Worm (Caenorhabditis elegans) whole organism, midembryonic: ENCODE results near the gene Y116A8C.29.

ENCODE experiments used
- T22C8.4 ChIP-seq: fragments of 200-800 bp; sonication (Bioruptor generic); IDR thresholded peaks from 2 replicates; pipeline ENCODE4 v1.3.6; 2022; ENCODE audit warnings: missing genetic modification characterization, missing compliant biosample characterization
- cog-1 ChIP-seq: sonication (generic microtip); optimal IDR thresholded peaks from 2 replicates; lab custom pipeline; 2016; ENCODE audit warnings: missing genetic modification characterization, missing compliant biosample characterization
- flt-1 ChIP-seq: fragments of 200-800 bp; sonication (Bioruptor generic); IDR thresholded peaks from 2 replicates; pipeline ENCODE4 v1.3.6; 2022; ENCODE audit warnings: missing genetic modification characterization, missing compliant biosample characterization
- klf-2 ChIP-seq: fragments of 200-800 bp; sonication (Bioruptor generic); conservative IDR thresholded peaks from 2 replicates; pipeline ENCODE4 v1.3.6; 2022; ENCODE audit warnings: missing genetic modification reagents, missing genetic modification characterization, missing compliant biosample characterization
- med-1 ChIP-seq: sonication (generic microtip); optimal IDR thresholded peaks from 2 replicates; lab custom pipeline; 2017; ENCODE audit warnings: missing genetic modification characterization, mild to moderate bottlenecking, missing compliant biosample characterization, antibody characterized with exemption, missing genetic modification reagents; ENCODE audit not compliant: insufficient read depth
- ref-1 ChIP-seq: fragments of 200-800 bp; sonication (Bioruptor generic); conservative IDR thresholded peaks from 2 replicates; pipeline ENCODE4 v1.3.6; 2022; ENCODE audit warnings: missing genetic modification reagents, missing genetic modification characterization, missing compliant biosample characterization
- tab-1 ChIP-seq: fragments of 200-800 bp; sonication (Bioruptor generic); IDR thresholded peaks from 2 replicates; pipeline ENCODE4 v1.3.6; 2022; ENCODE audit warnings: missing genetic modification characterization, missing compliant biosample characterization
- ztf-23 ChIP-seq: fragments of 200-800 bp; sonication (Bioruptor generic); IDR thresholded peaks from 2 replicates; pipeline ENCODE4 v1.3.6; 2022; ENCODE audit warnings: missing genetic modification reagents, missing genetic modification characterization, missing compliant biosample characterization
- ztf-29 ChIP-seq: fragments of 200-800 bp; sonication (Bioruptor generic); IDR thresholded peaks from 2 replicates; pipeline ENCODE4 v1.3.6; 2022; ENCODE audit warnings: missing genetic modification reagents, missing genetic modification characterization, missing compliant biosample characterization

Gene Y116A8C.29

ce11 chrIV:17104157-17104872 is 10.5 kb downstream of the Y116A8C.29 start:
- TF ChIP-seq ztf-23 (no peak), T22C8.4 (no peak)

- TF ChIP-seq ref-1, result no peak
- TF ChIP-seq ztf-29 (GFP tag; lab: Robert Waterston, UW), result no peak
- no peak for TF ChIP-seq klf-2 (GFP tag; lab: Robert Waterston, UW)
- TF ChIP-seq med-1 (GFP tag; lab: Kevin White, UChicago), result no peak
Measured at ce11 chrIV:17105578-17105977, 11.8 kb downstream of the Y116A8C.29 start.

ce11 chrIV:17108200-17108599 is 14.4 kb downstream of the Y116A8C.29 start:
- no peak for TF ChIP-seq med-1 (GFP tag; lab: Kevin White, UChicago)
- TF ChIP-seq T22C8.4, result peak; percentile 39; the same call in 1 of the 2 replicates
- 0 out of 2 replicates have a peak, but pooled peaks have one; percentile 33 for TF ChIP-seq ztf-23
- TF ChIP-seq ref-1, result no peak
- TF ChIP-seq klf-2 (GFP tag; lab: Robert Waterston, UW), result 0 out of 2 replicates have a peak, but pooled peaks have one; percentile 51
- TF ChIP-seq cog-1 (tag; lab: Kevin White, UChicago), result no peak
- TF ChIP-seq ztf-29 (GFP tag; lab: Robert Waterston, UW), result no peak
- no peak for TF ChIP-seq tab-1 (GFP tag; lab: Robert Waterston, UW)
- TF ChIP-seq flt-1 (GFP tag; lab: Robert Waterston, UW), result peak; percentile 78

ce11 chrIV:17108805-17109204 is 15.0 kb downstream of the Y116A8C.29 start:
- TF ChIP-seq ref-1 (no peak), cog-1 (tag; lab: Kevin White, UChicago) (no peak), ztf-23 (no peak), flt-1 (GFP tag; lab: Robert Waterston, UW) (no peak), med-1 (GFP tag; lab: Kevin White, UChicago) (no peak), klf-2 (GFP tag; lab: Robert Waterston, UW) (no peak)

- TF ChIP-seq tab-1 (GFP tag; lab: Robert Waterston, UW) (no peak), ztf-23 (no peak), T22C8.4 (no peak), flt-1 (GFP tag; lab: Robert Waterston, UW) (no peak), med-1 (GFP tag; lab: Kevin White, UChicago) (no peak), klf-2 (GFP tag; lab: Robert Waterston, UW) (no peak), cog-1 (tag; lab: Kevin White, UChicago) (no peak), ztf-29 (GFP tag; lab: Robert Waterston, UW) (no peak), ref-1 (no peak)
Measured at ce11 chrIV:17109436-17109835, 15.6 kb downstream of the Y116A8C.29 start.

DNA sequence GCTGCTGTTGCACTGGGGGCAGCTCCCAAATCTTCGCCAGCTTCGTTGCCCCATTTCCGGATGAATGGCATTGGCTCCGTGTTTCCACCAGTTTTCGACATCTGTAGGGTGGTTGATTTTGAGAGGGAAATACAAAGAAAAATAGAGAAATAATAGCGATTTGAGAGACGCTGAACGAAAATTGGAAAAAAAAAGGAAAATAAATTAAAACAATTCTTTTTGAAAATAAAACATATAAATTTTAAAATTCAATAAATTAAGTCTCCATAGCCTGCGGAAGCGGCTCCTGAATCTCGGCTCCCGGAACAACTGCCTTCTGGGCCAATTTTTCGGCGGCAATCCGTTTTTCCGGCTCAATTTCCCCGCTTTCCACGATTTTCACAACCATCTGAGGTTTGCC is 17.1 kb downstream of the Y116A8C.29 start, which contains the start of gene sfa-1:
TSS of gene sfa-1 (minus strand) at position 101 of the 400 bp plus-strand sequence.
- no peak for TF ChIP-seq T22C8.4
- TF ChIP-seq klf-2 (GFP tag; lab: Robert Waterston, UW), result no peak
- TF ChIP-seq flt-1 (GFP tag; lab: Robert Waterston, UW), result no peak
- TF ChIP-seq med-1 (GFP tag; lab: Kevin White, UChicago), result no peak
- no peak for TF ChIP-seq ztf-23

DNA sequence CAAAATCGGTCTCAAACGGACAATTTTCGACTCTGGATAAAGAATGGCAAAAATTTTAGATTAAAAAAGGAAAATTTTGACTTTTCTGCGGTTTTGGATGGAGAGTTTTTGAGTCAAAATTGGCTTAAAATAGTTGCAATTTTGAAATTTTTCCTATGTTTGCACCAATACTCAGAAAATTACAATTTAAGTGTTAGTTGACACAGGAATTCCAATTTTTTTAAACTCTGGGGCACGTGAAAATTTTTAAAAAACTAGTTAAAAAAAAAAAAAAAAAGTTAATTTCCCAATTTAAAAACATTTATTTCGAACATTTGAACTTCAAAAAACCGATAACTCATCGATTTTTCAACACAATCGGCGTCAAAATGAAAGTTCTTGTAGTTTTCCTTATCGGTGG is 18.0 kb downstream of the Y116A8C.29 start, which contains the start of gene Y116A8C.33:
TSS of gene Y116A8C.33 (plus strand) at position 301 of the 400 bp plus-strand sequence.
- TF ChIP-seq ztf-23 (no peak), flt-1 (GFP tag; lab: Robert Waterston, UW) (no peak), med-1 (GFP tag; lab: Kevin White, UChicago) (no peak), klf-2 (GFP tag; lab: Robert Waterston, UW) (no peak), cog-1 (tag; lab: Kevin White, UChicago) (no peak), tab-1 (GFP tag; lab: Robert Waterston, UW) (no peak), T22C8.4 (no peak), ztf-29 (GFP tag; lab: Robert Waterston, UW) (no peak)

ce11 chrIV:17116345-17116744 is 22.5 kb downstream of the Y116A8C.29 start, which contains the start of gene cyn-13:
TSS of gene cyn-13 (minus strand) at chrIV:17116657.
- no peak for TF ChIP-seq T22C8.4
- TF ChIP-seq klf-2 (GFP tag; lab: Robert Waterston, UW), result no peak
- TF ChIP-seq flt-1 (GFP tag; lab: Robert Waterston, UW), result no peak
- TF ChIP-seq cog-1 (tag; lab: Kevin White, UChicago), result no peak
- no peak for TF ChIP-seq ztf-23
- TF ChIP-seq ref-1, result no peak
- no peak for TF ChIP-seq tab-1 (GFP tag; lab: Robert Waterston, UW)
- no peak for TF ChIP-seq med-1 (GFP tag; lab: Kevin White, UChicago)
- TF ChIP-seq ztf-29 (GFP tag; lab: Robert Waterston, UW), result no peak

- TF ChIP-seq ztf-29 (GFP tag; lab: Robert Waterston, UW) (no peak), klf-2 (GFP tag; lab: Robert Waterston, UW) (no peak), tab-1 (GFP tag; lab: Robert Waterston, UW) (0 out of 2 replicates have a peak, but pooled peaks have one; percentile 51), ref-1 (no peak), flt-1 (GFP tag; lab: Robert Waterston, UW) (no peak)
Measured at ce11 chrIV:17116821-17117220, 23.0 kb downstream of the Y116A8C.29 start.

DNA sequence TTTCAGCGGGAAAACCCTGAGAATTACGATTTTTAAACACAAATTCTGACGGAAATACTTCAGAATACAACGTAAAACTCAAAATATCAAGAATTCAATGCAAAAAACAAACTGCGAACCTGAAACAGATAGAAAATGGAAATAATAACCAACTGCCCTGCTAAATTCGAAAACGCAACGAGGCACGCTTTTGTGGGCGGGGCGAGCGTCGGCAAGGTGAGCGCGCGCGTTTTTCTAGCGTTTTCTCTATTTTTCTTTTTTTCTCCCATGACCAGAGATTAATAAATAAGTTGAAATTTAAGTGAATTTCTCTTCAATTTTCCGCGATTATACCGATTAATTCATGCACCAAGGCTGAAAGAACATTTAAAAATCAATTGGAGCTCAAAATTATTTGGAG is 24.8 kb downstream of the Y116A8C.29 start, which contains the start of gene uaf-2:
TSS of gene uaf-2 (minus strand) at position 183 of the 400 bp plus-strand sequence.
- TF ChIP-seq klf-2 (GFP tag; lab: Robert Waterston, UW) (no peak), cog-1 (tag; lab: Kevin White, UChicago) (no peak), flt-1 (GFP tag; lab: Robert Waterston, UW) (peak; percentile 25; the same call in 1 of the 2 replicates), ref-1 (no peak)
